Worm (Caenorhabditis elegans): ENCODE results near the gene dlat-1.

dlat-1 gene

ce11 chrV:14468196-14468874, 21.2 kb upstream of the dlat-1 start, which contains the start of gene srz-97 (continued):
- TF ChIP-seq akir-1 (GFP tag; optimal IDR thresholded peaks at IDR 0.05) = no peak
- no peak for TF ChIP-seq rpc-1 (optimal IDR thresholded peaks at IDR 0.05)
- no peak for TF ChIP-seq rpc-1 (tag; optimal IDR thresholded peaks at IDR 0.05)
- TF ChIP-seq attf-5 (GFP tag; optimal IDR thresholded peaks at IDR 0.05) = no peak
- TF ChIP-seq madf-3 (GFP tag; IDR thresholded peaks at IDR 0.05) = no peak
- TF ChIP-seq cebp-2 (GFP tag; IDR thresholded peaks at IDR 0.05) = no peak
- TF ChIP-seq B0019.2 (GFP tag; conservative IDR thresholded peaks at IDR 0.05) = no peak
- no peak for TF ChIP-seq F57A8.1 (GFP tag; optimal IDR thresholded peaks at IDR 0.05)
- TF ChIP-seq nhr-80 (tag; optimal IDR thresholded peaks at IDR 0.05) = no peak
- TF ChIP-seq ztf-22 (GFP tag; optimal IDR thresholded peaks at IDR 0.05) = no peak
- TF ChIP-seq K12H6.12 (tag; optimal IDR thresholded peaks at IDR 0.05) = no peak
- TF ChIP-seq Y53G8AR.9 (GFP tag; conservative IDR thresholded peaks at IDR 0.05) = 0 out of 2 replicates have a peak, but pooled peaks have one; percentile 61
- TF ChIP-seq ztf-26 (tag; optimal IDR thresholded peaks at IDR 0.05) = no peak
- no peak for TF ChIP-seq ceh-27 (GFP tag; optimal IDR thresholded peaks at IDR 0.05)
- no peak for TF ChIP-seq ceh-79 (tag; optimal IDR thresholded peaks at IDR 0.05)
- TF ChIP-seq nfya-2 (GFP tag; IDR thresholded peaks at IDR 0.05) = no peak
- no peak for TF ChIP-seq nhr-90 (tag; optimal IDR thresholded peaks at IDR 0.05)
- TF ChIP-seq ets-4 (GFP tag; optimal IDR thresholded peaks at IDR 0.05) = no peak
- TF ChIP-seq hlh-12 (tag; optimal IDR thresholded peaks at IDR 0.05) = no peak
- peak; percentile 74 for TF ChIP-seq tbp1 (GFP tag; optimal IDR thresholded peaks at IDR 0.05)
- TF ChIP-seq ceh-40 (GFP tag; IDR thresholded peaks at IDR 0.05) = 0 out of 2 replicates have a peak, but pooled peaks have one; percentile 15
- TF ChIP-seq madf-10 (tag; optimal IDR thresholded peaks at IDR 0.05) = peak; percentile 12
- no peak for TF ChIP-seq ztf-3 (GFP tag; optimal IDR thresholded peaks at IDR 0.05)
- no peak for TF ChIP-seq efl-1 (GFP tag; optimal IDR thresholded peaks at IDR 0.05)
- TF ChIP-seq dox-1 (GFP tag; IDR thresholded peaks at IDR 0.05) = peak; percentile 88
- TF ChIP-seq lin-54 (GFP tag; optimal IDR thresholded peaks at IDR 0.05) = peak; percentile 13
- peak; percentile 39 for TF ChIP-seq snpc-3.4 (tag; optimal IDR thresholded peaks at IDR 0.05)
- peak; percentile 68; the same call in 1 of the 2 replicates for TF ChIP-seq lin-26 (GFP tag; IDR thresholded peaks at IDR 0.05)
- no peak for TF ChIP-seq F39B2.1 (GFP tag; IDR thresholded peaks at IDR 0.05)
- no peak for TF ChIP-seq ceh-58 (GFP tag; IDR thresholded peaks at IDR 0.05)
- TF ChIP-seq hmg-1.2 (GFP tag; IDR thresholded peaks at IDR 0.05) = peak; percentile 93
- TF ChIP-seq nfya-1 (tag; optimal IDR thresholded peaks at IDR 0.05; ENCODE audit: borderline replicate concordance, insufficient read depth) = no peak
- no peak for TF ChIP-seq gei-17 (GFP tag; optimal IDR thresholded peaks at IDR 0.05)
- TF ChIP-seq bed-2 (GFP tag; IDR thresholded peaks at IDR 0.05) = peak; percentile 37; the same call in 1 of the 2 replicates
- peak; percentile 17 for TF ChIP-seq B0261.1 (tag; optimal IDR thresholded peaks at IDR 0.05)
- 0 out of 2 replicates have a peak, but pooled peaks have one; percentile 42 for TF ChIP-seq Y79H2A.3 (GFP tag; conservative IDR thresholded peaks at IDR 0.05)
- no peak for TF ChIP-seq dpl-1 (GFP tag; optimal IDR thresholded peaks at IDR 0.05)
- TF ChIP-seq lsl-1 (GFP tag; optimal IDR thresholded peaks at IDR 0.05) = peak; percentile 59
- peak; percentile 27 for TF ChIP-seq ztf-18 (tag; optimal IDR thresholded peaks at IDR 0.05)
- TF ChIP-seq lin-40 (tag; optimal IDR thresholded peaks at IDR 0.05) = no peak
- TF ChIP-seq F52B5.7 (tag; optimal IDR thresholded peaks at IDR 0.05) = no peak
- peak; percentile 15 for TF ChIP-seq athp-1 (tag; optimal IDR thresholded peaks at IDR 0.05)
- TF ChIP-seq bed-1 (GFP tag; IDR thresholded peaks at IDR 0.05) = no peak
- no peak for TF ChIP-seq nhr-27 (tag; optimal IDR thresholded peaks at IDR 0.05)
- peak; percentile 83 for TF ChIP-seq madf-6 (GFP tag; IDR thresholded peaks at IDR 0.05)
- no peak for TF ChIP-seq somi-1 (GFP tag; optimal IDR thresholded peaks at IDR 0.05)
- TF ChIP-seq xnd-1 (tag; optimal IDR thresholded peaks at IDR 0.05) = peak; percentile 21
- TF ChIP-seq mxl-1 (tag; optimal IDR thresholded peaks at IDR 0.05) = no peak
- TF ChIP-seq snpc-1.1 (tag; optimal IDR thresholded peaks at IDR 0.05; ENCODE audit: insufficient read depth) = peak; percentile 93
